Fruit fly (Drosophila melanogaster) whole organism, embryonic: ENCODE measurements around the gene CG12024.

Source experiments
- Atf-2 ChIP-seq: fragments of 200-800 bp; sonication (Bioruptor generic); optimal IDR thresholded peaks from 2 replicates; lab custom pipeline; 2016; ENCODE audit warnings: missing biosample characterization, missing genetic modification characterization
- B-H1 ChIP-seq: fragments of 200-800 bp; sonication (Bioruptor generic); IDR thresholded peaks from 3 replicates; pipeline ENCODE4 v1.3.6; 2022; ENCODE audit warnings: missing biosample characterization, missing genetic modification characterization
- C15 ChIP-seq: fragments of 200-800 bp; sonication (Bioruptor generic); IDR thresholded peaks from 3 replicates; pipeline ENCODE4 v1.3.6; 2022; ENCODE audit warnings: missing biosample characterization, missing genetic modification characterization
- CG10366 ChIP-seq: fragments of 200-800 bp; sonication (Bioruptor generic); IDR thresholded peaks from 2 replicates; pipeline ENCODE4 v1.3.6; 2022; ENCODE audit warnings: missing biosample characterization, missing genetic modification characterization
- CG11247 ChIP-seq: fragments of 200-800 bp; sonication (Bioruptor generic); IDR thresholded peaks from 2 replicates; pipeline ENCODE4 v1.3.6; 2022; ENCODE audit warnings: missing biosample characterization, missing genetic modification characterization
- CG11723 ChIP-seq: fragments of 200-800 bp; sonication (Bioruptor generic); optimal IDR thresholded peaks from 2 replicates; lab custom pipeline; 2017; ENCODE audit warnings: missing biosample characterization, mild to moderate bottlenecking, missing genetic modification characterization
- CG15479 ChIP-seq: fragments of 200-800 bp; sonication (Bioruptor generic); optimal IDR thresholded peaks from 3 replicates; lab custom pipeline; 2019; ENCODE audit warnings: missing biosample characterization, mild to moderate bottlenecking, missing genetic modification characterization, moderate library complexity
- CG15696 ChIP-seq: fragments of 200-800 bp; sonication (Bioruptor generic); optimal IDR thresholded peaks from 2 replicates; lab custom pipeline; 2019; ENCODE audit warnings: missing biosample characterization, mild to moderate bottlenecking, missing genetic modification characterization, moderate library complexity
- CG17612 ChIP-seq: fragments of 200-800 bp; sonication (Bioruptor generic); IDR thresholded peaks from 2 replicates; pipeline ENCODE4 v1.3.6; 2022; ENCODE audit warnings: missing biosample characterization, missing genetic modification characterization
- CG17912 ChIP-seq: fragments of 200-800 bp; sonication (Bioruptor generic); optimal IDR thresholded peaks from 2 replicates; lab custom pipeline; 2018; ENCODE audit warnings: missing biosample characterization, mild to moderate bottlenecking, missing genetic modification characterization
- CG2712 ChIP-seq: fragments of 200-800 bp; optimal IDR thresholded peaks from 3 replicates; lab custom pipeline; 2019; ENCODE audit warnings: missing biosample characterization, mild to moderate bottlenecking, missing genetic modification characterization, moderate library complexity
- CG30403 ChIP-seq: fragments of 200-800 bp; sonication (Bioruptor generic); optimal IDR thresholded peaks from 3 replicates; lab custom pipeline; 2016; ENCODE audit warnings: missing biosample characterization, missing genetic modification characterization
- CG30431 ChIP-seq: fragments of 200-800 bp; sonication (Bioruptor generic); optimal IDR thresholded peaks from 2 replicates; lab custom pipeline; 2017; ENCODE audit warnings: missing biosample characterization, missing genetic modification characterization
- CG32767 ChIP-seq: fragments of 200-800 bp; sonication (Bioruptor generic); IDR thresholded peaks from 2 replicates; pipeline ENCODE4 v1.3.6; 2022; ENCODE audit warnings: missing biosample characterization, missing genetic modification characterization
- CG33557 ChIP-seq: fragments of 200-800 bp; sonication (Bioruptor generic); optimal IDR thresholded peaks from 2 replicates; lab custom pipeline; 2019; ENCODE audit warnings: missing biosample characterization, mild to moderate bottlenecking, missing genetic modification characterization, moderate library complexity
- CG4328 ChIP-seq: fragments of 200-800 bp; sonication (Bioruptor generic); optimal IDR thresholded peaks from 3 replicates; lab custom pipeline; 2017; ENCODE audit warnings: missing biosample characterization, missing genetic modification reagents, missing genetic modification characterization
- CG4854 ChIP-seq: fragments of 200-800 bp; sonication (Bioruptor generic); optimal IDR thresholded peaks from 2 replicates; lab custom pipeline; 2016; ENCODE audit warnings: missing biosample characterization, missing genetic modification characterization, inconsistent platforms
- CG6254 ChIP-seq: fragments of 200-800 bp; sonication (Bioruptor generic); optimal IDR thresholded peaks from 3 replicates; lab custom pipeline; 2017; ENCODE audit warnings: mild to moderate bottlenecking, missing biosample characterization, missing genetic modification reagents, missing genetic modification characterization
- CG7357 ChIP-seq: fragments of 200-800 bp; sonication (Bioruptor generic); IDR thresholded peaks from 3 replicates; pipeline ENCODE4 v1.3.6; 2022; ENCODE audit warnings: missing biosample characterization, missing genetic modification characterization
- CG7786 ChIP-seq: fragments of 200-800 bp; sonication (Bioruptor generic); optimal IDR thresholded peaks from 2 replicates; lab custom pipeline; 2016; ENCODE audit warnings: missing biosample characterization, missing genetic modification characterization
- CG7839 ChIP-seq: fragments of 200-800 bp; sonication (Bioruptor generic); optimal IDR thresholded peaks from 3 replicates; lab custom pipeline; 2018; ENCODE audit warnings: missing biosample characterization, mild to moderate bottlenecking, missing genetic modification characterization, moderate library complexity
- CG9437 ChIP-seq: fragments of 200-800 bp; sonication (Bioruptor generic); optimal IDR thresholded peaks from 2 replicates; lab custom pipeline; 2018; ENCODE audit warnings: missing biosample characterization, mild to moderate bottlenecking, missing genetic modification characterization
- Chrac-16 ChIP-seq: fragments of 200-800 bp; sonication (Bioruptor generic); optimal IDR thresholded peaks from 3 replicates; lab custom pipeline; 2016; ENCODE audit warnings: missing biosample characterization, missing genetic modification characterization
- Doc3 ChIP-seq: fragments of 200-800 bp; sonication (Bioruptor generic); IDR thresholded peaks from 3 replicates; pipeline ENCODE4 v1.3.6; 2022; ENCODE audit warnings: missing biosample characterization, missing genetic modification characterization; ENCODE audit not compliant: partially characterized antibody
- Gsc ChIP-seq: fragments of 200-800 bp; sonication (Bioruptor generic); IDR thresholded peaks from 2 replicates; pipeline ENCODE4 v1.3.6; 2022; ENCODE audit warnings: missing biosample characterization, missing genetic modification characterization
- Gug ChIP-seq: fragments of 200-800 bp; sonication (Bioruptor generic); IDR thresholded peaks from 4 replicates; pipeline ENCODE4 v1.3.6; 2022; ENCODE audit warnings: missing biosample characterization, missing genetic modification characterization
- Hey ChIP-seq: fragments of 200-800 bp; sonication (Bioruptor generic); optimal IDR thresholded peaks from 3 replicates; lab custom pipeline; 2018; ENCODE audit warnings: missing biosample characterization, mild to moderate bottlenecking, missing genetic modification characterization
- Hmx ChIP-seq: fragments of 200-800 bp; sonication (Bioruptor generic); optimal IDR thresholded peaks from 2 replicates; lab custom pipeline; 2016; ENCODE audit warnings: missing biosample characterization, missing genetic modification characterization
- Hr78 ChIP-seq, 2 experiments: fragments of 200-800 bp in 1 of 2; fragments of >200 bp in 1 of 2; sonication (Bioruptor generic) in 1 of 2; optimal IDR thresholded peaks; 2 replicates each; lab custom pipeline; 2017 to 2019; ENCODE audit warnings: missing biosample characterization in 2 of 2, missing genetic modification characterization in 2 of 2, mild to moderate bottlenecking in 1 of 2, moderate library complexity in 1 of 2
- Lhr ChIP-seq: fragments of 200-800 bp; sonication (Bioruptor generic); optimal IDR thresholded peaks from 3 replicates; lab custom pipeline; 2017; ENCODE audit warnings: mild to moderate bottlenecking, missing biosample characterization, missing genetic modification reagents, missing genetic modification characterization
- Lim3 ChIP-seq: fragments of 200-800 bp; sonication (Bioruptor generic); IDR thresholded peaks from 2 replicates; pipeline ENCODE4 v1.3.6; 2022; ENCODE audit warnings: missing biosample characterization, missing genetic modification characterization
- Myb ChIP-seq: fragments of 200-800 bp; sonication (Bioruptor generic); optimal IDR thresholded peaks from 2 replicates; lab custom pipeline; 2016; ENCODE audit warnings: missing biosample characterization, missing genetic modification characterization
- Rfx ChIP-seq: fragments of 200-800 bp; sonication (Bioruptor generic); IDR thresholded peaks from 2 replicates; pipeline ENCODE4 v1.3.6; 2022; ENCODE audit warnings: missing biosample characterization, missing genetic modification characterization
- Six4 ChIP-seq: fragments of 200-800 bp; sonication (Bioruptor generic); optimal IDR thresholded peaks from 2 replicates; lab custom pipeline; 2016; ENCODE audit warnings: missing biosample characterization, missing genetic modification characterization
- Sry-β ChIP-seq: fragments of 200-800 bp; sonication (Bioruptor generic); optimal IDR thresholded peaks from 2 replicates; lab custom pipeline; 2018; ENCODE audit warnings: missing biosample characterization, mild to moderate bottlenecking, missing genetic modification characterization, moderate library complexity
- bigmax ChIP-seq: fragments of 200-800 bp; sonication (Bioruptor generic); optimal IDR thresholded peaks from 2 replicates; lab custom pipeline; 2018; ENCODE audit warnings: missing biosample characterization, mild to moderate bottlenecking, missing genetic modification characterization
- cad ChIP-seq: fragments of >200 bp; optimal IDR thresholded peaks from 2 replicates; lab custom pipeline; 2017; ENCODE audit warnings: missing biosample characterization, missing genetic modification characterization
- dmrt99B ChIP-seq: fragments of 200-800 bp; sonication (Bioruptor generic); optimal IDR thresholded peaks from 2 replicates; lab custom pipeline; 2018; ENCODE audit warnings: missing biosample characterization, mild to moderate bottlenecking, missing genetic modification characterization, moderate library complexity
- fd96Cb ChIP-seq: fragments of 200-800 bp; sonication (Bioruptor generic); optimal IDR thresholded peaks from 2 replicates; lab custom pipeline; 2018; ENCODE audit warnings: missing biosample characterization, mild to moderate bottlenecking, missing genetic modification characterization, moderate library complexity
- gsb ChIP-seq: fragments of 200-800 bp; sonication (Bioruptor generic); IDR thresholded peaks from 2 replicates; pipeline ENCODE4 v1.3.6; 2022; ENCODE audit warnings: missing biosample characterization, missing genetic modification characterization
- gsb-n ChIP-seq: fragments of 200-800 bp; sonication (Bioruptor generic); optimal IDR thresholded peaks from 3 replicates; lab custom pipeline; 2018; ENCODE audit warnings: missing biosample characterization, mild to moderate bottlenecking, missing genetic modification characterization
- hbn ChIP-seq: fragments of 200-800 bp; sonication (Bioruptor generic); IDR thresholded peaks from 2 replicates; pipeline ENCODE4 v1.3.6; 2022; ENCODE audit warnings: missing biosample characterization, missing genetic modification characterization; ENCODE audit not compliant: partially characterized antibody
- ind ChIP-seq: fragments of 200-800 bp; sonication (Bioruptor generic); optimal IDR thresholded peaks from 3 replicates; lab custom pipeline; 2016; ENCODE audit warnings: missing biosample characterization, missing genetic modification characterization
- jigr1 ChIP-seq: fragments of 200-800 bp; sonication (Bioruptor generic); IDR thresholded peaks from 3 replicates; pipeline ENCODE4 v1.3.6; 2022; ENCODE audit warnings: missing biosample characterization, missing genetic modification characterization
- lmd ChIP-seq: fragments of 200-800 bp; sonication (Bioruptor generic); IDR thresholded peaks from 2 replicates; pipeline ENCODE4 v1.3.6; 2022; ENCODE audit warnings: missing biosample characterization, missing genetic modification characterization
- pzg ChIP-seq: fragments of 200-800 bp; sonication (Bioruptor generic); optimal IDR thresholded peaks from 3 replicates; lab custom pipeline; 2018; ENCODE audit warnings: missing biosample characterization, mild to moderate bottlenecking, missing genetic modification characterization, moderate library complexity
- run ChIP-seq: fragments of 200-800 bp; sonication (Bioruptor generic); optimal IDR thresholded peaks from 3 replicates; lab custom pipeline; 2018; ENCODE audit warnings: missing biosample characterization, mild to moderate bottlenecking, missing genetic modification characterization
- slbo ChIP-seq: fragments of 200-800 bp; sonication (Bioruptor generic); IDR thresholded peaks from 2 replicates; pipeline ENCODE4 v1.3.6; 2022; ENCODE audit warnings: missing biosample characterization, missing genetic modification characterization
- vfl ChIP-seq: fragments of 200-800 bp; sonication (Bioruptor generic); optimal IDR thresholded peaks from 2 replicates; lab custom pipeline; 2016; ENCODE audit warnings: missing biosample characterization, missing genetic modification characterization
- zfh1 ChIP-seq: fragments of 200-800 bp; sonication (Bioruptor generic); IDR thresholded peaks from 3 replicates; pipeline ENCODE4 v1.3.6; 2022; ENCODE audit warnings: missing biosample characterization, missing genetic modification characterization
- zfh2 ChIP-seq: fragments of 200-800 bp; sonication (Bioruptor generic); optimal IDR thresholded peaks from 2 replicates; lab custom pipeline; 2016; ENCODE audit warnings: missing biosample characterization, missing genetic modification characterization

Gene CG12024

dm6 chr3L:1886125-1886544 lies 29.2 kb downstream of the CG12024 start (continued):
- TF ChIP-seq lmd (GFP tag; lab: Robert Waterston, UW): peak; percentile 75
- TF ChIP-seq vfl (GFP tag; lab: Kevin White, UChicago): no peak
- peak; percentile 72 for TF ChIP-seq Gsc (GFP tag; lab: Robert Waterston, UW)
- TF ChIP-seq CG32767 (GFP tag; lab: Robert Waterston, UW): peak; percentile 80
- TF ChIP-seq Rfx: peak; percentile 51; the same call in 1 of the 2 replicates
- no peak for TF ChIP-seq bigmax (GFP tag; lab: Kevin White, UChicago)
- 0 out of 2 replicates have a peak, but pooled peaks have one; percentile 26 for TF ChIP-seq gsb (GFP tag; lab: Robert Waterston, UW)
- peak; percentile 47 for TF ChIP-seq Myb
- peak; percentile 77 for TF ChIP-seq Atf-2
- peak; percentile 94 for TF ChIP-seq CG15696 (tag; lab: Kevin White, UChicago)
- TF ChIP-seq CG15479 (GFP tag; lab: Kevin White, UChicago): peak; percentile 72
- TF ChIP-seq CG2712 (tag; lab: Kevin White, UChicago): peak; percentile 91
- peak; percentile 51; the same call in 1 of the 3 replicates for TF ChIP-seq CG7357 (GFP tag; lab: Robert Waterston, UW)
- TF ChIP-seq CG9437 (GFP tag; lab: Kevin White, UChicago): peak; percentile 72
- no peak for TF ChIP-seq cad (GFP tag; lab: Kevin White, UChicago)
- TF ChIP-seq dmrt99B (tag; lab: Kevin White, UChicago): peak; percentile 91
- TF ChIP-seq CG17612 (GFP tag; lab: Robert Waterston, UW): no peak; the same call in 1 of the 2 replicates
- peak; percentile 64 for TF ChIP-seq Lhr (GFP tag; lab: Kevin White, UChicago)
- peak; percentile 53 for TF ChIP-seq CG17912 (GFP tag; lab: Kevin White, UChicago)
- TF ChIP-seq hbn (GFP tag; lab: Robert Waterston, UW): no peak
- TF ChIP-seq Doc3 (GFP tag; lab: Robert Waterston, UW): no peak
- peak; percentile 95 for TF ChIP-seq zfh1 (GFP tag; lab: Robert Waterston, UW)
- TF ChIP-seq Gug: peak; percentile 51; the same call in 2 of the 4 replicates
- peak; percentile 42 for TF ChIP-seq CG4328 (GFP tag; lab: Kevin White, UChicago)
- TF ChIP-seq Sry-β (GFP tag; lab: Kevin White, UChicago): peak; percentile 1
- TF ChIP-seq jigr1 (GFP tag; lab: Robert Waterston, UW): peak; percentile 56; the same call in 1 of the 3 replicates
- TF ChIP-seq gsb-n: peak; percentile 81
- TF ChIP-seq CG10366 (GFP tag; lab: Robert Waterston, UW): peak; percentile 88
- TF ChIP-seq fd96Cb (tag; lab: Kevin White, UChicago): peak; percentile 90
- peak; percentile 78 for TF ChIP-seq CG30403
- peak; percentile 80 for TF ChIP-seq CG6254 (GFP tag; lab: Kevin White, UChicago)
- TF ChIP-seq C15: peak; percentile 25; the same call in 1 of the 3 replicates
- no peak for TF ChIP-seq pzg (GFP tag; lab: Kevin White, UChicago)
- TF ChIP-seq CG7786: peak; percentile 76
- peak; percentile 24 for TF ChIP-seq run (tag; lab: Kevin White, UChicago)
- TF ChIP-seq CG4854 (GFP tag; lab: Kevin White, UChicago): peak; percentile 68
- peak; percentile 85 for TF ChIP-seq ind (GFP tag; lab: Kevin White, UChicago)
- TF ChIP-seq Six4 (GFP tag; lab: Kevin White, UChicago): peak; percentile 72
- no peak for TF ChIP-seq Hmx
- peak; percentile 73 for TF ChIP-seq B-H1 (GFP tag; lab: Robert Waterston, UW)
- TF ChIP-seq Hey (tag; lab: Kevin White, UChicago): no peak
- peak; percentile 76 for TF ChIP-seq CG30431 (GFP tag; lab: Kevin White, UChicago)
- TF ChIP-seq Hr78 (GFP tag; optimal IDR thresholded peaks at IDR 0.05; lab: Kevin White, UChicago): peak in 1 of 2 experiments; percentile 31
- TF ChIP-seq CG33557: peak; percentile 34
- peak; percentile 81 for TF ChIP-seq Chrac-16 (GFP tag; lab: Kevin White, UChicago)
- no peak for TF ChIP-seq zfh2 (GFP tag; lab: Kevin White, UChicago)
- TF ChIP-seq Lim3: 0 out of 2 replicates have a peak, but pooled peaks have one; percentile 46
- TF ChIP-seq CG7839: peak; percentile 85
- TF ChIP-seq slbo (GFP tag; lab: Robert Waterston, UW): peak; percentile 64; the same call in 1 of the 2 replicates
- TF ChIP-seq CG11723 (GFP tag; lab: Kevin White, UChicago): peak; percentile 54
- TF ChIP-seq CG11247: peak; percentile 74
